Fruit fly (Drosophila melanogaster) whole organism, prepupa: ENCODE results near the gene kni.
A peak's percentile ranks its signal among the peaks of the same experiment; 100 is the strongest.

Source experiments
- Blimp-1 ChIP-seq: fragments of 200-800 bp; sonication (Bioruptor generic); optimal IDR thresholded peaks from 3 replicates; lab custom pipeline; 2017; ENCODE audit warnings: missing biosample characterization, missing genetic modification characterization, mild to moderate bottlenecking, moderate library complexity, missing genetic modification reagents
- CG10669 ChIP-seq: fragments of 200-800 bp; sonication (Bioruptor generic); optimal IDR thresholded peaks from 3 replicates; lab custom pipeline; 2018; ENCODE audit warnings: missing biosample characterization, mild to moderate bottlenecking, missing genetic modification characterization, moderate library complexity
- CG1621 ChIP-seq: fragments of 200-800 bp; sonication (Bioruptor generic); optimal IDR thresholded peaks from 3 replicates; lab custom pipeline; 2018; ENCODE audit warnings: missing biosample characterization, mild to moderate bottlenecking, missing genetic modification characterization
- CG3032 ChIP-seq: fragments of 200-800 bp; optimal IDR thresholded peaks from 2 replicates; lab custom pipeline; 2019; ENCODE audit warnings: missing biosample characterization, mild to moderate bottlenecking, missing genetic modification characterization, moderate library complexity
- CG31627 ChIP-seq: fragments of 200-800 bp; sonication (Bioruptor generic); optimal IDR thresholded peaks from 3 replicates; lab custom pipeline; 2016; ENCODE audit warnings: missing biosample characterization, missing genetic modification characterization
- CG4318 ChIP-seq: fragments of 200-800 bp; sonication (Bioruptor generic); optimal IDR thresholded peaks from 3 replicates; lab custom pipeline; 2017; ENCODE audit warnings: missing biosample characterization, mild to moderate bottlenecking, missing genetic modification characterization
- Hr39 ChIP-seq: fragments of 200-800 bp; sonication (Bioruptor generic); optimal IDR thresholded peaks from 2 replicates; lab custom pipeline; 2016; ENCODE audit warnings: missing biosample characterization, missing genetic modification characterization
- Lpt ChIP-seq: fragments of 200-800 bp; sonication (Bioruptor generic); optimal IDR thresholded peaks from 3 replicates; lab custom pipeline; 2016; ENCODE audit warnings: missing biosample characterization, missing genetic modification characterization
- achi ChIP-seq: fragments of 200-800 bp; sonication (Bioruptor generic); optimal IDR thresholded peaks from 3 replicates; lab custom pipeline; 2016; ENCODE audit warnings: missing biosample characterization, missing genetic modification characterization
- fd59A ChIP-seq: fragments of 200-800 bp; sonication (Bioruptor generic); optimal IDR thresholded peaks from 2 replicates; lab custom pipeline; 2017; ENCODE audit warnings: missing biosample characterization, mild to moderate bottlenecking, missing genetic modification characterization, missing genetic modification reagents
- fkh ChIP-seq: fragments of 200-800 bp; sonication (Bioruptor generic); optimal IDR thresholded peaks from 3 replicates; lab custom pipeline; 2017; ENCODE audit warnings: missing biosample characterization, mild to moderate bottlenecking, missing genetic modification characterization, moderate library complexity
- lz ChIP-seq: fragments of 200-800 bp; sonication (Bioruptor generic); optimal IDR thresholded peaks from 3 replicates; lab custom pipeline; 2016; ENCODE audit warnings: missing biosample characterization, missing genetic modification characterization
- pdm3 ChIP-seq: fragments of 200-800 bp; sonication (Bioruptor generic); optimal IDR thresholded peaks from 3 replicates; lab custom pipeline; 2016; ENCODE audit warnings: missing biosample characterization, missing genetic modification characterization
- spab ChIP-seq: fragments of 200-800 bp; sonication (Bioruptor generic); optimal IDR thresholded peaks from 2 replicates; lab custom pipeline; 2017; ENCODE audit warnings: missing biosample characterization, mild to moderate bottlenecking, missing genetic modification characterization, missing genetic modification reagents

DNA sequence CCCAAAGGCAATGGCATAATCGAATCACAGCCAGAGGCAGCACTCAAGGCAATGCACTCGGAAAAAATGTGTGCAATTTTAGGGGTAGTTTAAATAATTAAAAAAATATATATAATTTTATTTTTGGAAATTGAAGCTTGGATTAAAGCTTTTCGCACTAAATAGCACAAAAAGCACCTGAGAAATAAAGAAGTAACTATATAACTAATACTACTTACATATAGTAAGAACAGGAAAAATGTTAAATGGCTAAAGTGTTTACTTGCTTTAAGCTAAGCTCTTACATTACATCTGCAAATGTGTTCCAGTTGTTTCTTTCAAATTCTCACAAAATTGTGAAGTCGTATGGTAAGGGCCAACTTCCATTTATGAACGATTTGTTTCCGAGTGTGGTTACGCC lies 44.2 kb upstream of the kni start, which contains the start of gene Gr77a:
- TF ChIP-seq Hr39 (GFP tag; lab: Kevin White, UChicago) (no peak), fkh (GFP tag; lab: Kevin White, UChicago) (no peak), CG10669 (GFP tag; lab: Kevin White, UChicago) (peak; percentile 42), CG31627 (GFP tag; lab: Kevin White, UChicago) (no peak), CG4318 (GFP tag; lab: Kevin White, UChicago) (no peak), CG3032 (tag; lab: Kevin White, UChicago) (peak; percentile 50), lz (GFP tag; lab: Kevin White, UChicago) (no peak), fd59A (GFP tag; lab: Kevin White, UChicago) (no peak), CG1621 (no peak), pdm3 (GFP tag; lab: Kevin White, UChicago) (no peak), achi (GFP tag; lab: Kevin White, UChicago) (peak; percentile 29), Lpt (GFP tag; lab: Kevin White, UChicago) (no peak), Blimp-1 (GFP tag; lab: Kevin White, UChicago) (no peak), spab (peak; percentile 27)
